Worm (Caenorhabditis elegans) whole organism, L2 larva: Measurements from ENCODE around the gene C23G10.5.

ENCODE experiments used
- C34F6.9 ChIP-seq: fragments of 150-350 bp; optimal IDR thresholded peaks from 2 replicates; lab custom pipeline; 2014; ENCODE audit warnings: missing biosample characterization, missing genetic modification characterization
- F13H6.1 ChIP-seq: sonication (generic microtip); optimal IDR thresholded peaks from 2 replicates; lab custom pipeline; 2016; ENCODE audit warnings: missing genetic modification characterization, missing compliant biosample characterization
- ZK546.5 ChIP-seq: sonication (generic microtip); optimal IDR thresholded peaks from 2 replicates; lab custom pipeline; 2017; ENCODE audit warnings: missing biosample characterization, missing genetic modification characterization
- alr-1 ChIP-seq: fragments of 150-350 bp; optimal IDR thresholded peaks from 2 replicates; lab custom pipeline; 2014; ENCODE audit warnings: missing biosample characterization, missing genetic modification characterization
- ama-1 ChIP-seq: fragments of 150-350 bp; optimal IDR thresholded peaks from 2 replicates; lab custom pipeline; 2018; ENCODE audit warnings: inconsistent platforms
- blmp-1 ChIP-seq: sonication (generic microtip); optimal IDR thresholded peaks from 2 replicates; lab custom pipeline; 2017; ENCODE audit warnings: missing genetic modification characterization, mild to moderate bottlenecking, missing compliant biosample characterization, antibody characterized with exemption, moderate library complexity; ENCODE audit not compliant: insufficient read depth
- ceh-16 ChIP-seq: fragments of 150-350 bp; optimal IDR thresholded peaks from 2 replicates; lab custom pipeline; 2014; ENCODE audit warnings: missing biosample characterization, missing genetic modification characterization
- ceh-82 ChIP-seq: fragments of 150-350 bp; optimal IDR thresholded peaks from 2 replicates; lab custom pipeline; 2014; ENCODE audit warnings: missing biosample characterization, missing genetic modification characterization
- crh-2 ChIP-seq: sonication (generic microtip); optimal IDR thresholded peaks from 2 replicates; lab custom pipeline; 2017; ENCODE audit warnings: missing biosample characterization, missing genetic modification characterization
- egl-27 ChIP-seq: sonication (generic microtip); optimal IDR thresholded peaks from 3 replicates; lab custom pipeline; 2017; ENCODE audit warnings: missing biosample characterization, missing genetic modification reagents, missing genetic modification characterization
- elt-3 ChIP-seq: sonication (generic microtip); optimal IDR thresholded peaks from 2 replicates; lab custom pipeline; 2017; ENCODE audit warnings: missing biosample characterization, missing genetic modification characterization
- fos-1 ChIP-seq: fragments of 150-350 bp; optimal IDR thresholded peaks from 2 replicates; lab custom pipeline; 2014; ENCODE audit warnings: missing biosample characterization, missing genetic modification characterization
- gmeb-1 ChIP-seq: fragments of 150-350 bp; optimal IDR thresholded peaks from 2 replicates; lab custom pipeline; 2014; ENCODE audit warnings: missing biosample characterization, missing genetic modification characterization
- lin-11 ChIP-seq: fragments of 150-350 bp; sonication (generic microtip); optimal IDR thresholded peaks from 2 replicates; lab custom pipeline; 2014; ENCODE audit warnings: missing biosample characterization, missing genetic modification characterization, inconsistent platforms, mixed read lengths
- lin-13 ChIP-seq: fragments of 150-350 bp; optimal IDR thresholded peaks from 2 replicates; lab custom pipeline; 2014; ENCODE audit warnings: missing biosample characterization, missing genetic modification reagents, missing genetic modification characterization
- lin-39 ChIP-seq: fragments of 150-350 bp; optimal IDR thresholded peaks from 2 replicates; lab custom pipeline; 2014; ENCODE audit warnings: missing biosample characterization, missing genetic modification reagents, missing genetic modification characterization
- lsy-2 ChIP-seq, 2 experiments: fragments of 150-350 bp in 1 of 2; sonication (generic microtip) in 1 of 2; optimal IDR thresholded peaks; 2 replicates each; lab custom pipeline; 2014 to 2017; ENCODE audit warnings: missing biosample characterization in 2 of 2, missing genetic modification characterization in 2 of 2
- mbf-1 ChIP-seq: sonication (generic microtip); optimal IDR thresholded peaks from 2 replicates; lab custom pipeline; 2017; ENCODE audit warnings: missing biosample characterization, missing genetic modification characterization
- mdl-1 ChIP-seq, 2 experiments: fragments of 150-350 bp in 1 of 2; sonication (generic microtip) in 1 of 2; optimal IDR thresholded peaks; 2 replicates each; lab custom pipeline; 2017; ENCODE audit warnings: missing biosample characterization in 2 of 2, missing genetic modification characterization in 2 of 2
- nhr-10 ChIP-seq: sonication (generic microtip); optimal IDR thresholded peaks from 2 replicates; lab custom pipeline; 2017; ENCODE audit warnings: missing biosample characterization, missing genetic modification characterization
- nhr-11 ChIP-seq: fragments of 150-350 bp; optimal IDR thresholded peaks from 2 replicates; lab custom pipeline; 2014; ENCODE audit warnings: missing biosample characterization, missing genetic modification characterization
- nhr-129 ChIP-seq: fragments of 150-350 bp; optimal IDR thresholded peaks from 2 replicates; lab custom pipeline; 2014; ENCODE audit warnings: missing biosample characterization, missing genetic modification characterization
- nhr-21 ChIP-seq: fragments of 150-350 bp; optimal IDR thresholded peaks from 2 replicates; lab custom pipeline; 2014; ENCODE audit warnings: missing biosample characterization, missing genetic modification characterization
- nhr-23 ChIP-seq: fragments of 150-350 bp; optimal IDR thresholded peaks from 2 replicates; lab custom pipeline; 2014; ENCODE audit warnings: missing biosample characterization, missing genetic modification reagents, missing genetic modification characterization
- nhr-25 ChIP-seq: fragments of 150-350 bp; sonication (generic microtip); optimal IDR thresholded peaks from 3 replicates; lab custom pipeline; 2014; ENCODE audit warnings: missing biosample characterization, missing genetic modification characterization
- nhr-77 ChIP-seq: fragments of 150-350 bp; optimal IDR thresholded peaks from 2 replicates; lab custom pipeline; 2014; ENCODE audit warnings: missing biosample characterization, missing genetic modification characterization
- sem-4 ChIP-seq: fragments of 150-350 bp; optimal IDR thresholded peaks from 2 replicates; lab custom pipeline; 2014; ENCODE audit warnings: missing biosample characterization, missing genetic modification reagents, missing genetic modification characterization
- skn-1 ChIP-seq: sonication (generic microtip); optimal IDR thresholded peaks from 2 replicates; lab custom pipeline; 2017; ENCODE audit warnings: missing biosample characterization, missing genetic modification characterization
- sma-3 ChIP-seq: sonication (generic microtip); optimal IDR thresholded peaks from 2 replicates; lab custom pipeline; 2016; ENCODE audit warnings: missing genetic modification reagents, missing genetic modification characterization, missing compliant biosample characterization
- sma-9 ChIP-seq, 2 experiments: fragments of 150-350 bp in 1 of 2; sonication (generic microtip) in 1 of 2; optimal IDR thresholded peaks; 2 replicates each; lab custom pipeline; 2014 to 2016; ENCODE audit warnings: missing genetic modification characterization in 2 of 2, mild to moderate bottlenecking in 1 of 2, missing biosample characterization in 1 of 2, missing compliant biosample characterization in 1 of 2, missing genetic modification reagents in 1 of 2, moderate library complexity in 1 of 2
- snpc-4 ChIP-seq: fragments of 150-350 bp; optimal IDR thresholded peaks from 2 replicates; lab custom pipeline; 2014; ENCODE audit warnings: missing biosample characterization, missing genetic modification characterization
- unc-55 ChIP-seq: fragments of 150-350 bp; sonication (generic microtip); optimal IDR thresholded peaks from 3 replicates; lab custom pipeline; 2014; ENCODE audit warnings: missing biosample characterization, missing genetic modification reagents, missing genetic modification characterization
- ztf-11 ChIP-seq: sonication (generic microtip); optimal IDR thresholded peaks from 2 replicates; lab custom pipeline; 2017; ENCODE audit warnings: missing biosample characterization, missing genetic modification characterization
- ztf-4 ChIP-seq: fragments of 150-350 bp; optimal IDR thresholded peaks from 2 replicates; lab custom pipeline; 2014; ENCODE audit warnings: missing biosample characterization, missing genetic modification characterization

C23G10.5 gene

DNA sequence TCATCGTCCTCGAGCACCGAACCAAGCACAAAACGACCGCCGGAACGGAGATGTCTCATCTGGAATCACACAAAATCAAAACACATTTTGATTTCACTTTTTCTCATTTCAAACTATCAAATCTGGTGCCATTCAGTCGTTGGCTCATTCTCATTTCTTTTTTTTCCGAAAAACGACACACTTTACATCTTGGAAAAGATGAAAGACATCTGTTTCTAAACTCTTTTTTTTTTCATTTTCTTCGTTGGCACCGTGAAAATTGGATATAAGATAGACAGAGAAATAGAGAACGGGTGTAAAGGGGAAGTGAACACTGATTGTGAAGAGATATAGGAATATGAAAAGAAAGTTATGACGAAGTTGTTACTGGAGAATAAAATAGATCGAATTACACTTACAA is 35.1 kb upstream of the C23G10.5 start:
- TF ChIP-seq mbf-1 (tag; lab: Kevin White, UChicago) (no peak), gmeb-1 (tag; lab: Kevin White, UChicago) (no peak), C34F6.9 (peak; percentile 33), F13H6.1 (tag; lab: Kevin White, UChicago) (peak; percentile 23), fos-1 (tag; lab: Kevin White, UChicago) (no peak)

DNA sequence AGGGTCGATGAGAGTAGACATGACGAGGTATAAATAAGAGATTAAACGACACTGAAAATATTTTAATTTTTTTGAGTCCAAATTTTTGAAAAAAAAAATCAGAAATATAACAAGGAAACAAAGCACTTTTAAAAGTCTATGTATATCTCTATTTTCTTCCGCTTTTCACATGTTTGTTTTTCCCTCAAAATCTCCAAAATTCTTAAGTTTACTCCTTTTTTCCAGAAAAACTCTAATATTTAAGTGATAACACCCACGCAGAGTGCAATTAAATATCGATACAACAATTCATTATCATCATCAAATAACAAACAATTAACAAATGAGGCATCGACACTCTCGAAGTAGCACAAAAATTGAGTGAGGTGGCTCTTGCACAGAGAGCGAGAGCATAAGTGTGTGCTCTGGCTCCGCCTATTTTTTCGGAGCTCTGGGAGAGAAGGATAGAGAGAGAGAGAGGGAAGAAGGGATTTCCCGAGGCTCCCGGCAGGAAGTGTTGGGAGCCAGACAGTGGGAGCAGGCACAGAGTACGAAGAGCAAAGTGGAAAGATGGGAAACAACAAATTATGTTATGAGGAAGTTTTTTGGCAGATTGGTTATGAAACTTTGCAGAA is 33.1 kb upstream of the C23G10.5 start, which contains the start of gene anmt-2:
anmt-2 (minus strand) TSS at position 51 of the 614 bp plus-strand sequence.
- TF ChIP-seq sem-4 (tag; lab: Kevin White, UChicago): no peak
- no peak for TF ChIP-seq nhr-25
- TF ChIP-seq sma-9 (GFP tag; optimal IDR thresholded peaks at IDR 0.05; lab: Kevin White, UChicago): peak; percentile 71
- TF ChIP-seq sma-9 (tag; optimal IDR thresholded peaks at IDR 0.05; lab: Kevin White, UChicago): no peak
- no peak for TF ChIP-seq ztf-4
- no peak for TF ChIP-seq gmeb-1 (tag; lab: Kevin White, UChicago)
- TF ChIP-seq unc-55: no peak
- TF ChIP-seq alr-1 (tag; lab: Kevin White, UChicago): no peak
- peak; percentile 56 for TF ChIP-seq nhr-129 (tag; lab: Kevin White, UChicago)
- TF ChIP-seq nhr-23 (tag; lab: Kevin White, UChicago): no peak
- no peak for TF ChIP-seq lin-13 (GFP tag; lab: Kevin White, UChicago)
- peak; percentile 69 for TF ChIP-seq F13H6.1 (tag; lab: Kevin White, UChicago)
- no peak for TF ChIP-seq ztf-11 (tag; lab: Kevin White, UChicago)

DNA sequence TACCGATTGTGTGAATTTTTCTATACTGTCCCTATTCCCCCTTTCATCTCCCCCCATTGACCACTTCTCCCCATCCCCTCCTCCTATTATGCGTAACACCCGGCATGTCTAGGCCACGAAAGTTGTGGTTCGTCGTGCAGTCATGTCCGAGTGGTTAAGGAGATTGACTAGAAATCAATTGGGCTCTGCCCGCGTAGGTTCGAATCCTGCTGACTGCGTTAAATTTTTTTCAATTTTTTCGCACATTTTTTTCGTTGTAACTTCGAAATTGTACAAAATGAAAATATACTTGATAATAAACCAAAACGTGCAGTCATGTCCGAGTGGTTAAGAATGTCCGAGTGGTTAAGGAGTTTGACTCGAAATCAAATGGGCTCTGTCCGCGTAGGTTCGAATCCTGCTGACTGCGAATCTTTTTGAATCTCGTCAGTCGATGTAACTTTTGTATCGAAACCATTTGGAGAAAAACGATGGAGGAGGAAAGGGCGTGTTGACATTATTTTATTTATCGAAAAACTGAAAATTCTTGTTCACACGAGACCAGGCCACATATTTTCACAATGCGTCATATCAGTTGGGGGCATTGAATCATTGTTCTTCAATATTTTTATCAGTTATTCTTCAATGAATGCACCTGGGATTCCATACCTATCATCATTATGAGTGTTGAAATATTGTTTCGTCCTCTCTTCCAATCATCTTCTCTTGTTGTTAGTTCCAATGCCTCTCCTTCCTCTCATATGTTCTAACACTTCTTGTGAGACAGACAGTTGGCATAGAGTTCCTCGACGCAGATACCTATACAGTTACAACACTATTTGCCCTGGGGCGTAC is 32.1 kb upstream of the C23G10.5 start, which contains the start of gene nfm-1:
nfm-1 (plus strand) TSS at position 812 of the 834 bp plus-strand sequence.
- TF ChIP-seq ceh-82 (no peak), lsy-2 (tag; optimal IDR thresholded peaks at IDR 0.05; lab: Kevin White, UChicago) (peak; percentile 57 to 68), nhr-11 (peak; percentile 39), fos-1 (tag; lab: Kevin White, UChicago) (peak; percentile 95), ceh-16 (no peak), C34F6.9 (peak; percentile 41), mdl-1 (tag; optimal IDR thresholded peaks at IDR 0.05; lab: Kevin White, UChicago) (peak in 1 of 2 experiments; percentile 13), skn-1 (tag; lab: Kevin White, UChicago) (peak; percentile 68), crh-2 (tag; lab: Kevin White, UChicago) (peak; percentile 47), gmeb-1 (tag; lab: Kevin White, UChicago) (peak; percentile 72), nhr-21 (tag; lab: Kevin White, UChicago) (peak; percentile 60), nhr-129 (tag; lab: Kevin White, UChicago) (peak; percentile 72), ZK546.5 (tag; lab: Kevin White, UChicago) (no peak), nhr-25 (peak; percentile 36), lin-11 (tag; lab: Kevin White, UChicago) (peak; percentile 70), elt-3 (tag; lab: Kevin White, UChicago) (no peak), sma-9 (GFP tag; optimal IDR thresholded peaks at IDR 0.05; lab: Kevin White, UChicago) (peak; percentile 64), sma-9 (tag; optimal IDR thresholded peaks at IDR 0.05; lab: Kevin White, UChicago) (no peak), lin-13 (GFP tag; lab: Kevin White, UChicago) (peak; percentile 39), sma-3 (GFP tag; lab: Kevin White, UChicago) (peak; percentile 56), nhr-23 (tag; lab: Kevin White, UChicago) (no peak), ztf-4 (peak; percentile 54), blmp-1 (tag; lab: Kevin White, UChicago) (peak; percentile 18), nhr-77 (no peak), F13H6.1 (tag; lab: Kevin White, UChicago) (peak; percentile 52), unc-55 (peak; percentile 63), egl-27 (tag; lab: Kevin White, UChicago) (peak; percentile 15), ama-1 (lab: Kevin White, UChicago) (no peak), mbf-1 (tag; lab: Kevin White, UChicago) (peak; percentile 21), sem-4 (tag; lab: Kevin White, UChicago) (no peak), lin-39 (tag; lab: Kevin White, UChicago) (no peak), snpc-4 (tag; lab: Kevin White, UChicago) (peak; percentile 15), nhr-10 (tag; lab: Kevin White, UChicago) (peak; percentile 18)
- TF ChIP-seq, all 48 proteins: peak for 23
